Fruit fly (Drosophila melanogaster): ENCODE results near the gene hth.

hth gene

DNA sequence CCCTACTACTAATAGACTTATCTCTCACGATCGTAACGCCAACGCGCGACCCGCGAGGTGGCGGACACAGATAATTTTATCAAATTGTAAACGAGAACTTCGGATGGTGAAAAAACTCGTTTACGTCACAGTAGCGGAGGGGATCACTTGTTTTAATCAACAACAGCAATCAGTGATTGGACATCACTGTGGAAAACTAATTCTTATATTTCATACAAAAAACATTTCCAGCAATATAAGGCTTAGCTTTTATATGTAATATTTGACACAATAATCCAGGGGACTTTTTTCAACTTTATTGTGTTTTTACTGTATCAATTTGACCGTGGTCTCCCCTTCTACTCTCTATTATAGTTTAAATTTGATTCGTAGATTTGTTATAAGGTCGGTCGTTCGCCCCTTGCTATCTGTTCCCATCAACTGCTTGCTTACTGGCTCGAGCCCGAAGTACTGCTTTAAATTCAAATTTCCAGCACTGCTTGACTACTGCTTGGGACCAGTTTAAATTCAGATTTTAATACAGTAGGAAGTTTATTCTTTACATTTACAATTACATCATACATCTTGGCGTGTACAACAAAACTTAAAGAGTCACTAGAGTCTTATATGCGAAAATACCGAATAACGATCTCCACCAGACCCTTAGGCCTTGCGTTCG lies 38.0 kb upstream of the hth start, which contains the start of gene CG6465:
TSS of gene CG6465 (minus strand) at position 7 of the 658 bp plus-strand sequence.
- peak; percentile 57 to 89 for TF ChIP-seq EcR (GFP tag; optimal IDR thresholded peaks at IDR 0.05)
- TF ChIP-seq Dll (optimal IDR thresholded peaks at IDR 0.05), result no peak

DNA sequence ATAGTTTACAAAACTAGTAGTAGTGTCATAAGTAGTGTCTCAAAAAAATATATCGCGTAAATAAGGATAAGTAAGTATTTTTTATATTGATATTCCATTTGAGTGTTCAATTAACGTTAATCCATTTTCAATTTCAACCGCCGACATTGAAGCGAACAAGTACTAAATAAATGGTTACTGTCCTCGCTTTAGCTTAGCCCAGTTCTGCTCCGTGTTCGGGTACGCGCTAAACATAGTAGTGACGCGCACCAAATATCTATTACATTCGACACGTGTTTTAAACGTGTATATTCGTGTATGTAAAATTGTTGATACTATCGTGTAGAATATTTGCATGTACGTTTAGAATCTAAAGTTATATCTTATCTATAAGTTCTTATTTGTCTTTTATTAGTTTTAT lies 35.7 kb upstream of the hth start:
- TF ChIP-seq psq (optimal IDR thresholded peaks at IDR 0.05) (no peak), EcR (GFP tag; optimal IDR thresholded peaks at IDR 0.05) (no peak), CG8478 (optimal IDR thresholded peaks at IDR 0.05) (no peak), pan (optimal IDR thresholded peaks at IDR 0.05) (no peak)

DNA sequence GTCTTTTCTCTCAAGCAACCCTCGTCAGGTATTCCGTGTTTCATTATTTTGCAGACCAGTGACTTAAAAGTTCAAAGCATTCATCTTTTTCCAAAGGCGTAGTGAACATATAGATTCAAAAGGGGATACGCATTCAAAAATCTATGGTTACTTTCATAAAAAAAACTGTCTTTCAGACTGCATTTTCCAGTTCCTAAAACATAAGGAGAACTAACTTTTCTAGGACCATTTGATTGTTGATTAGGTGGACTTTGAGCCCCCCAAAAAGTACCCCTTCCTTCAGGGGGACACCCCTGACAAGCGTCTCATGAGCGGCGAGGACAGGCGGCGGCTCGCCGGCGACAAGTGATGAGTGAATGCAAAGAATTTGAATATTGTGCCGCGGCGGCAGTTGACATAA lies 34.2 kb upstream of the hth start:
- TF ChIP-seq usp (GFP tag; optimal IDR thresholded peaks at IDR 0.05) (no peak), EcR (GFP tag; optimal IDR thresholded peaks at IDR 0.05) (no peak), pan (optimal IDR thresholded peaks at IDR 0.05) (no peak), Dll (optimal IDR thresholded peaks at IDR 0.05) (no peak), CG8478 (optimal IDR thresholded peaks at IDR 0.05) (no peak), psq (optimal IDR thresholded peaks at IDR 0.05) (no peak)

DNA sequence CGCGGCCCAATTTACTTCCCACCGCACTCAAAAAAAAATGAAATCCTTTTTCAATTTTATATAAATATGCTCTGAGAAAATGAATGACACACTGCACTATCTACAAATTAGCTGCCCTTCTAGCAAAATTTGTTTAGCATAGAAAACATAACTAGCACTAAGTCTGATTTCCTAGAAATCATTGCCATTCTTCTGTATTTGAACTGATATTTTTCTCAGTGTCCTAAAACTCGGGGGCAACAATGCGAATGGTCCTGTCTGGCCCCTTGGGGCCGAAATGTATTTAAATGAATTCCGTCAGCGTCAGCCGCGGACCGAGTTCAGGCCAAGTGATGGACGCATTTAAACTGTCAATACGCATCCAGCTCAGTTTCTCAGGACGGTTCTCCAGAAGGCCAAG lies 33.3 kb upstream of the hth start:
- no peak for TF ChIP-seq CG8478 (optimal IDR thresholded peaks at IDR 0.05)
- TF ChIP-seq usp (GFP tag; optimal IDR thresholded peaks at IDR 0.05), result no peak
- no peak for TF ChIP-seq psq (optimal IDR thresholded peaks at IDR 0.05)
- no peak for TF ChIP-seq pan (optimal IDR thresholded peaks at IDR 0.05)
- no peak for TF ChIP-seq Dll (optimal IDR thresholded peaks at IDR 0.05)
- no peak for TF ChIP-seq EcR (GFP tag; optimal IDR thresholded peaks at IDR 0.05)

DNA sequence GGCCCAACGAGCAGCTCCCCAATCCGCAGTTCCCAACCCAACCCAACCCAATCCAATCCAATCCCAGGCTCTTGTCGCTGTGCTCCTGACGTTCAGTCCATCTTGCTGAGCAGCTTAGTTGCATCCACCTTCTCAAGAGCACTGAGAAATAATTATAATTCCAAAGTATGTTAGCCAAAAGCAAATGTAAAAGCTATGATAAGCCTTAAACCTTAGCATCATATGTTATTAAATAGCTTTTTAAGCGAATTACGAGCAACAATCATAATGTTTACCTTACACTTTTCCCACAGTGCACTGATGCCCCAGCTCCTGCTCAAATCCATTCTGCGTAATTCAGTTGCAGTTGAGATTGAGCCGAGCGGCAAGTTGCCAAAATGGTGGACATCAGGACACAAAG lies 30.6 kb upstream of the hth start:
- TF ChIP-seq usp (GFP tag; optimal IDR thresholded peaks at IDR 0.05), result no peak
- no peak for TF ChIP-seq CG8478 (optimal IDR thresholded peaks at IDR 0.05)
- no peak for TF ChIP-seq EcR (GFP tag; optimal IDR thresholded peaks at IDR 0.05)
- TF ChIP-seq psq (optimal IDR thresholded peaks at IDR 0.05), result no peak
- no peak for TF ChIP-seq pan (optimal IDR thresholded peaks at IDR 0.05)
- TF ChIP-seq Dll (optimal IDR thresholded peaks at IDR 0.05), result no peak

DNA sequence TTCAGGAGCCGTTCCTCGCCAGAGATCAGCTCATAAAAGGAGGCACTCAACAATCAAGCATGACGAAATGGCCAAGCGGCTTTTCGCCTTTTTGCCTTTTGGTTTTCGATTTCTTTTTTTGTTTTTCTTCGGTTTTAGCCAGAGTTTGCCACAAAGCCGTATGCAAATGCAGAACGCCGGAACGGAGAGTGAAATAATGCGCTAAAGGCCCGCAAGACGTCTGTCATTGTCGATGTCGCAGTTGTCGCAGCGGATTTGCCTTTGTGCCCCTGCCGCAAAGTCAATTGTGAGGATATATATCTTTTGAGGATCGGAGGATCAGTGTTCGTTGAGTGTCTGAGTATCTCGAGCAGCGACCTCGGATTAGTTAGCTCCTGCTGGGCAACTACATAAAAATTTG lies 28.6 kb upstream of the hth start:
- TF ChIP-seq usp (GFP tag; optimal IDR thresholded peaks at IDR 0.05) (no peak), CG8478 (optimal IDR thresholded peaks at IDR 0.05) (no peak), psq (optimal IDR thresholded peaks at IDR 0.05) (no peak), EcR (GFP tag; optimal IDR thresholded peaks at IDR 0.05) (no peak), Dll (optimal IDR thresholded peaks at IDR 0.05) (no peak), pan (optimal IDR thresholded peaks at IDR 0.05) (no peak)

DNA sequence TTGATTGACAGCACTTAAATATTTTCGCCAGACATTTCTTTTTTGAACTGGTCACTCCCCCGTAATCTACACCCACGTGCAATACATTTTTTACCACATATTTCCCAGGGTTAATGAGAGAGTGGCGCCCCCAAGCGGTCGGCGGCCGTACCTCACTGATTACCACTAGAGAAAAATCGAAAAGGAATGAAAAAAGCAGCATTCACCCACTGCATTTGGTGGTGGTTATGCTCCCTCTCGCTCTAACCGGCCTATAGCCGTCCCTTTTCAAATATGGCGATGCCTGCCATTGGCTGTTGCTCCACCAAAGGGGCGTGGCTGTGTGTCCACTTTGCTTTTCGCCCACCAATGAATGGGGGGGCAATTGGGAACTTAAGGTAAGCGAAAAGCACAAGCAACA lies 25.6 kb upstream of the hth start:
- peak; percentile 39 for TF ChIP-seq CG8478 (optimal IDR thresholded peaks at IDR 0.05)
- TF ChIP-seq pan (optimal IDR thresholded peaks at IDR 0.05), result no peak
- TF ChIP-seq EcR (GFP tag; optimal IDR thresholded peaks at IDR 0.05), result no peak
- TF ChIP-seq usp (GFP tag; optimal IDR thresholded peaks at IDR 0.05), result no peak

DNA sequence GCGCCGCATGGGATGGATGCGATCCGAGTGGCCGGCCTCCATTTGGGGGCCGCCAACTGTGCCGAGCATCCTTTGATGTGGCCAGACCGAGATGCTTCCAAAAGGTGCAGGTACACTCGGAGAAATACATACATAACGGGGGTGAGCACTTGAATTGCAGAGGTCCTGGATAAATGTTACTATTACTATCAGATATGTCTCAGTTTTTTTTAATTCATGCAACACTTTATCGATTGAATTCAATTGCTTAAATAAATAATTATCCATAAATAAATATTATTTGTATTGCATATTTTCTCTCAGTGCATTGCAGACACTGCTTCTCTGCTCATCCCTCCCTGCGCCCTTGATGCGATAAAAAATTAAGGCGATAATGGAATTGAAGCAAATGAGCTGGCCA lies 21.7 kb upstream of the hth start:
- TF ChIP-seq usp (GFP tag; optimal IDR thresholded peaks at IDR 0.05) (no peak), pan (optimal IDR thresholded peaks at IDR 0.05) (no peak), psq (optimal IDR thresholded peaks at IDR 0.05) (no peak), CG8478 (optimal IDR thresholded peaks at IDR 0.05) (no peak), Dll (optimal IDR thresholded peaks at IDR 0.05) (no peak), EcR (GFP tag; optimal IDR thresholded peaks at IDR 0.05) (no peak)

DNA sequence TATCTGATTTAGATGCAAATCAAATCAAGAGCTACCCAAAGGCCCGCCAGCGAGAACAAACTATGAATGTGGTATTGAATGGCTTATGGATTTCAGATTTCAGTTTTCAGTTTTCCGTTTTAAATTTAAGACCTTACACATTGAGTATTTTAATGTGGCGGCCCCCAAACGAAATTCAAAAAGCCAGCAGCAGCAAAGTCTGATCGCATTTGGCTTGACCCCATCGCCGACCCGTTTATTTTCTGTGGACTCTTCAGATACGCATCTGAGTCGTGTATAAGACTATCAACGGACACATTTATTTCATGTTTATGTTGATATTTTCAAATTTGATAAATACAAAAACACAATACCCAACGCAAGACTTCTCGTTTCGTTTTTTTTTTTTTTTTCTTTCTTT lies 20.2 kb upstream of the hth start:
- no peak for TF ChIP-seq usp (GFP tag; optimal IDR thresholded peaks at IDR 0.05)
- TF ChIP-seq CG8478 (optimal IDR thresholded peaks at IDR 0.05), result no peak
- no peak for TF ChIP-seq psq (optimal IDR thresholded peaks at IDR 0.05)
- no peak for TF ChIP-seq Dll (optimal IDR thresholded peaks at IDR 0.05)

DNA sequence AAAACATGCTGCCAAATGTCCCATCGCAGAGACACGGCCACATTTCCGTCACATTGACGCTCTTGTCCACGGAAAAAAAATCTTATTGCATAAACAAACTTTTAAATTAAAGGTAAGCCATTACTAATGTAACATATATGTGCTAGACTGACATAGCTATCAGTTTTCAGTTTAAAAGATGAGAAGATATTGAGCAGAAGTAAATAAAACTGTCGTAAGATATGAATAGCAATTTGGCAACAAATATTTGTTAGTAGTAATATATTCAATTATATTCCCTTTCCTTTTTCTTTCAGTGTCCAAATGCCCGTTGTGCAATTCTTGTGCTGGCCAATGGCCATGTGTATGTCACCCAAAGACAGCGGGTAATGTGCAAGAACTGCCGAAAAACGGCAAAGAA lies 19.4 kb upstream of the hth start:
- TF ChIP-seq CG8478 (optimal IDR thresholded peaks at IDR 0.05) (no peak), usp (GFP tag; optimal IDR thresholded peaks at IDR 0.05) (no peak), pan (optimal IDR thresholded peaks at IDR 0.05) (no peak), Dll (optimal IDR thresholded peaks at IDR 0.05) (no peak), psq (optimal IDR thresholded peaks at IDR 0.05) (no peak), EcR (GFP tag; optimal IDR thresholded peaks at IDR 0.05) (no peak)

DNA sequence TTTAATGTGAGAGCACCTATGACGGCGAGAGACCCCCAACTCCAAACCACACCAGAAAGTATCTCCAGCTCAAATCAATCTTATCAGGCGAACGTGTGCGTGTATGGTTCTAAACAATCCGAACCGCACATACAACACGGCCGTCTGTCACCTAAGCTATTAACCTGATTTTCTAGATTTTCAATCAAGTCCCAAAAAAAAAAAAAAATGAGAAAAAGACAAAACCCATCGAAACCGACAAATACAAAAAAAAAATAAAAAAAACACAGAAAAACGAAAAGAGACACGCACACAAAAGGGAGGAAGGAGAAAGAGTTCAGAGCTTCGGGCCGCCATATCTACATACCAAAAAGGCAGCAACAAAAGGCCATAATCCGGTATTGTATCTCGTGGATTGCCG lies 17.2 kb upstream of the hth start:
- TF ChIP-seq Dll (optimal IDR thresholded peaks at IDR 0.05), result no peak
- no peak for TF ChIP-seq usp (GFP tag; optimal IDR thresholded peaks at IDR 0.05)
- TF ChIP-seq pan (optimal IDR thresholded peaks at IDR 0.05), result no peak
- no peak for TF ChIP-seq EcR (GFP tag; optimal IDR thresholded peaks at IDR 0.05)
- no peak for TF ChIP-seq CG8478 (optimal IDR thresholded peaks at IDR 0.05)
- TF ChIP-seq psq (optimal IDR thresholded peaks at IDR 0.05), result no peak

DNA sequence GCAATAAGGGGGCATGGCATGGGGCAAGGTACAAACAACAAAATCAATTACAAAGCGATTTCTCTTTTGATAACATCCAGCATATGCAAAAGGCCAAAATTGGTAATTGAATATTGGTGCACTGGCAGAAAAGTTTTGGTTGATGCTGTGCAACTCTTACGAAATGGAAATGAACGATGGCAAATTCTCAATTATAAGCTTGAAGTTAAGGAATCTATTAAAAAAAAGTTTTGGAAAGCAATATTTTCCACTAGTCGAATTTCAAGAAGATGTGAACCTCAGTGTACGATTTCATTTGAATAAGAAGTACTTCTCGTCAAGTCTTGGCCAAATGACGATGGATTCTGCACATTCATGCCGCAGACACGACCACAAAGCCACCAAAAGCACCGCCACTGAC lies 16.6 kb upstream of the hth start:
- TF ChIP-seq EcR (GFP tag; optimal IDR thresholded peaks at IDR 0.05), result no peak
- no peak for TF ChIP-seq Dll (optimal IDR thresholded peaks at IDR 0.05)
- no peak for TF ChIP-seq usp (GFP tag; optimal IDR thresholded peaks at IDR 0.05)
- TF ChIP-seq pan (optimal IDR thresholded peaks at IDR 0.05), result no peak
- no peak for TF ChIP-seq CG8478 (optimal IDR thresholded peaks at IDR 0.05)
- TF ChIP-seq psq (optimal IDR thresholded peaks at IDR 0.05), result no peak

DNA sequence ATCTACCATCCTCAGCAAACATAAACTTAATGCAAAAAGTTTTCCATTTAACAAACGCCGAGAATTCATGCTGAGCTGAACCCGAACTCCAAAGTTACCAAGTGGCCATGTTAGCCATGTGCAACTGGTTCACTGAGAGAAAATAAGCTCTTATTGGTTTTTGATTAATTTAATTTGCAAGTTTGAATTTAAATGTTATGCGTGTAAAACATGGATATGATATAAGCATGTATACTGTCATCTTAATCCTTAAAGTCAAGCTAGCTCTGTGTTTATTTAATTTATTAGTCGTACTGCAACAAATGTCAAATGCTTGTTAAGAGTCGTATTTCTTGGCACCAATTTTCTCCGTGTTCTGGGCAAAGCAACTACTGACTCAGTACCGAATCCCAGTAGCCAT lies 15.3 kb upstream of the hth start:
- TF ChIP-seq CG8478 (optimal IDR thresholded peaks at IDR 0.05), result no peak
- TF ChIP-seq pan (optimal IDR thresholded peaks at IDR 0.05), result no peak
- no peak for TF ChIP-seq usp (GFP tag; optimal IDR thresholded peaks at IDR 0.05)
- TF ChIP-seq psq (optimal IDR thresholded peaks at IDR 0.05), result no peak
- TF ChIP-seq EcR (GFP tag; optimal IDR thresholded peaks at IDR 0.05), result no peak
- TF ChIP-seq Dll (optimal IDR thresholded peaks at IDR 0.05), result no peak
